Fruit fly (Drosophila melanogaster) whole organism, embryonic: ENCODE data around the gene scyl.

Experiments
- CG8359 ChIP-seq: fragments of 200-800 bp; sonication (Bioruptor generic); optimal IDR thresholded peaks from 2 replicates; lab custom pipeline; 2017; ENCODE audit warnings: missing biosample characterization, mild to moderate bottlenecking, missing genetic modification characterization, borderline replicate concordance
- ems ChIP-seq: fragments of 200-800 bp; sonication (Bioruptor generic); optimal IDR thresholded peaks from 3 replicates; lab custom pipeline; 2016; ENCODE audit warnings: missing biosample characterization, missing genetic modification characterization
- org-1 ChIP-seq: fragments of 200-800 bp; sonication (Bioruptor generic); optimal IDR thresholded peaks from 2 replicates; lab custom pipeline; 2017; ENCODE audit warnings: missing biosample characterization, missing genetic modification characterization
- zen ChIP-seq: fragments of 200-800 bp; sonication (Bioruptor generic); optimal IDR thresholded peaks from 3 replicates; lab custom pipeline; 2018; ENCODE audit warnings: missing biosample characterization, mild to moderate bottlenecking, missing genetic modification characterization, moderate library complexity

DNA sequence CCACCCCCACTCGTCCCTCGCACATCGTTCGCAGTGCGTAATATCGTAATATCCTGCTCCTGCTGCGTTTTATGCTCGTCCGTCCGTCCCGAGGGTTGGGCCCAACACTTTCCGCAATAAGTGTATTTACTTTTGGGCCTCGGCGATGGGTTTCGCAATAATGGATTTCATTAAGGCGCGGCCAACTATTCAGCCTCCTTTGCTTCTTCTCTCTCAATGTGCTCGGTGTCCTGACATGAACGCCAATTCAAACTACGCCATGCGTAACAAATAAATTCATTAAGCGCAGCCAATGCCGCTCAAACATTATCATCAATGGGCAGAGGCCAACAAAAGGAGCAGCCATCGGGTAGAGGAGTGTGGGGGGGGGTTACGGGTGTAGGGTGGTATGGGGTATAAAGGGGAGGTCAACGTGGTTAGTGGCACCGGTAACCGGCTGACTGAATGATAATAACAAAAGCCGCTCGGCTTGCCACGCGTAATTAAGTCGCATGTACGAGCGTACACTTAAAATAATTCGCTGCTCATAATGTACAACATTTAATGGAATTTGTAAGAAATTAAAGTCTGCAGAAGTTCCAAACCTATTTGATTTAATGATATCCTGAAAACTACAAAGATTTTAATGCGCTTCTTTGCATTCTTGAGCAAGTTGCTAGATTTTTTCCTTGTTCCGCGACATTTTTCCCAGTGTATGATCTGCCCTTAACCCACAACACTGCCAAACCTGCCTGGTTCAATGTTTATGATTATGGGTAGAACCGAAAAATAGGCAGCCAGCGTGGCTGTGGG is 51.5 kb downstream of the scyl start:
- TF ChIP-seq ems (GFP tag; lab: Kevin White, UChicago) (no peak), CG8359 (GFP tag; lab: Kevin White, UChicago) (no peak), zen (tag; lab: Kevin White, UChicago) (peak; percentile 9), org-1 (peak; percentile 3)
